Fruit fly (Drosophila melanogaster) whole organism, adult: ENCODE measurements around the gene ZnT63C.

ENCODE experiments used
- CG12768 ChIP-seq: fragments of 200-800 bp; sonication (Bioruptor generic); optimal IDR thresholded peaks from 2 replicates; lab custom pipeline; 2017; ENCODE audit warnings: missing biosample characterization, missing genetic modification characterization, mild to moderate bottlenecking, moderate library complexity, missing genetic modification reagents
- CG1620 ChIP-seq: fragments of 200-800 bp; sonication (Bioruptor generic); optimal IDR thresholded peaks from 2 replicates; lab custom pipeline; 2016; ENCODE audit warnings: missing biosample characterization, missing genetic modification characterization
- CG33017 ChIP-seq: fragments of 200-800 bp; sonication (Bioruptor generic); optimal IDR thresholded peaks from 2 replicates; lab custom pipeline; 2018; ENCODE audit warnings: missing biosample characterization, mild to moderate bottlenecking, missing genetic modification characterization, moderate library complexity
- CG5204 ChIP-seq: fragments of 200-800 bp; sonication (Bioruptor generic); optimal IDR thresholded peaks from 2 replicates; lab custom pipeline; 2016; ENCODE audit warnings: missing biosample characterization, missing genetic modification characterization
- CG7045 ChIP-seq: fragments of 200-800 bp; sonication (Bioruptor generic); optimal IDR thresholded peaks from 2 replicates; lab custom pipeline; 2017; ENCODE audit warnings: missing biosample characterization, mild to moderate bottlenecking, missing genetic modification characterization
- CG7101 ChIP-seq: fragments of 200-800 bp; sonication (Bioruptor generic); optimal IDR thresholded peaks from 2 replicates; lab custom pipeline; 2018; ENCODE audit warnings: missing biosample characterization, mild to moderate bottlenecking, missing genetic modification characterization, moderate library complexity
- Clk ChIP-seq: fragments of 200-800 bp; sonication (Bioruptor generic); optimal IDR thresholded peaks from 2 replicates; lab custom pipeline; 2017; ENCODE audit warnings: missing biosample characterization, missing genetic modification characterization
- Hr96 ChIP-seq: fragments of 200-800 bp; sonication (Bioruptor generic); optimal IDR thresholded peaks from 2 replicates; lab custom pipeline; 2016; ENCODE audit warnings: missing biosample characterization, missing genetic modification characterization
- kay ChIP-seq: fragments of 200-800 bp; sonication (Bioruptor generic); peaks from one replicate; lab custom pipeline; 2016; ENCODE audit warnings: missing biosample characterization, missing genetic modification characterization, borderline replicate concordance
- ovo ChIP-seq: fragments of 200-800 bp; sonication (Bioruptor generic); optimal IDR thresholded peaks from 2 replicates; lab custom pipeline; 2016; ENCODE audit warnings: missing biosample characterization, missing genetic modification characterization
- tj ChIP-seq: fragments of 200-800 bp; sonication (Bioruptor generic); optimal IDR thresholded peaks from 3 replicates; lab custom pipeline; 2017; ENCODE audit warnings: missing biosample characterization, mild to moderate bottlenecking, missing genetic modification characterization, moderate library complexity
- toe ChIP-seq: fragments of 200-800 bp; sonication (Bioruptor generic); optimal IDR thresholded peaks from 2 replicates; lab custom pipeline; 2016; ENCODE audit warnings: missing biosample characterization, missing genetic modification characterization

DNA sequence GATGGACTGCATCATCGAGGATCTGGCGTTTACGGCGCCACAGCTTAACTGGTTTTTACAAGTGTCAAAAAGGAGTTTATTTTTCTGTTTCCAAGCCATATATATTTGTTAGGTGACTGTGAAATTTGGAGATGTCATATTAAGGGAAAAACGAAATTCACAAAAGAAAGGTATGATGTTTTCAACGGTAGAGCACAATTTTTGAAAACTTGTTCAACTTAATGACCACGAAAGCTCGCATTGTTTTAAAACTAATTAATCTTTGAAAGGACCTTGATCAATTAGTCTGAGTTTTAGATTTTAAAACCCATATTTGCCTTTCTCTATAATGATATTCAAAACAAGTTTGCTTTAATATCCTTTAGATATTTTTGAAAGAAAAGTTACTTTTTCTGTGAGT, 25.3 kb downstream of the ZnT63C start, which contains the start of gene Strip:
- TF ChIP-seq Clk, result no peak
- TF ChIP-seq CG33017 (tag; lab: Kevin White, UChicago), result no peak
- TF ChIP-seq ovo (GFP tag; lab: Kevin White, UChicago), result no peak
- TF ChIP-seq CG1620 (GFP tag; lab: Kevin White, UChicago), result no peak
- no peak for TF ChIP-seq CG12768 (GFP tag; lab: Kevin White, UChicago)
- no peak for TF ChIP-seq CG7101 (tag; lab: Kevin White, UChicago)
- no peak for TF ChIP-seq CG7045
- TF ChIP-seq kay (GFP tag; lab: Kevin White, UChicago), result no peak
- TF ChIP-seq toe (GFP tag; lab: Kevin White, UChicago), result no peak
- no peak for TF ChIP-seq CG5204
- TF ChIP-seq Hr96 (GFP tag; lab: Kevin White, UChicago), result no peak
- no peak for TF ChIP-seq tj
